Worm (Caenorhabditis elegans): ENCODE data around the gene fbxa-126.
A peak's percentile ranks its signal among the peaks of the same experiment; 100 is the strongest.

The fbxa-126 gene

DNA sequence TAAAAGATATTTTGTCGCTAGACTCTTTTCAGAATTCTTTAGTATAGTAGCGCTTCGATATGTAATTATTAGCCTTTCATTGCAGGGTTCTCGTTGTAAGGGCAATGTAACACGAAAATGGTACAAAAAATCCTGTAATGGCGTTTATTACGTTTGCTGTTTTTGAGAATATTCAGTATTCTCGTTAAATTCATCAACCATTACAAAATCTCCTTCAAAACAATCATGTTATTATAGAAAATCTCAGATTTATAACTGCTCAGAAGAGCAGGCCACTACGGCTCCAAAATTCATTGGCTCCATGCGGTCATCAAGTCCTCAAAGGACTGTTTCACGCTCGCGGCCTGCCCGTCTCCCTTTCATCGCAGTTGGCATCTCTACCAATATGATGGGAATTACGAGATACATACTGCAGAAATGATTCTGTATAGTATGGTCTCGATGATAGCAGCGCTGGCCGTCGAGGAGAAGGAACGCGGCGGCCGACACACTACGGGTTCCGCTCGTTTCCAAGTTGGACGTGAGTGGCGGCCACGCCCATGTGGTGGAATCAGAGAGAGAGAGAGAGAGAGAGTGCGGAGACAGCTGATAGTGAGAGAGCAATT, 5.2 kb upstream of the fbxa-126 start:
- TF ChIP-seq crh-2 (tag; optimal IDR thresholded peaks at IDR 0.05), result peak; percentile 62
- TF ChIP-seq blmp-1 (tag; optimal IDR thresholded peaks at IDR 0.05; ENCODE audit: insufficient read depth), result no peak
- no peak for TF ChIP-seq C34F6.9 (tag; optimal IDR thresholded peaks at IDR 0.05)
- TF ChIP-seq sma-3 (GFP tag; optimal IDR thresholded peaks at IDR 0.05), result peak; percentile 94
- TF ChIP-seq aly-2 (tag; optimal IDR thresholded peaks at IDR 0.05), result no peak
- peak; percentile 16 for TF ChIP-seq egl-27 (tag; optimal IDR thresholded peaks at IDR 0.05)
- peak; percentile 93 for TF ChIP-seq nhr-129 (tag; optimal IDR thresholded peaks at IDR 0.05)
- TF ChIP-seq lin-11 (tag; optimal IDR thresholded peaks at IDR 0.05), result no peak
- peak; percentile 48 for TF ChIP-seq Y55F3AM.14 (GFP tag; optimal IDR thresholded peaks at IDR 0.05)
- TF ChIP-seq ama-1 (optimal IDR thresholded peaks at IDR 0.05), result peak; percentile 81
- peak; percentile 66 for TF ChIP-seq nhr-21 (tag; optimal IDR thresholded peaks at IDR 0.05)
- no peak for TF ChIP-seq ZK546.5 (tag; optimal IDR thresholded peaks at IDR 0.05)
- TF ChIP-seq fos-1 (tag; optimal IDR thresholded peaks at IDR 0.05), result peak; percentile 73
- TF ChIP-seq mdl-1 (tag; optimal IDR thresholded peaks at IDR 0.05), result peak; percentile 49 to 71
- peak; percentile 91 for TF ChIP-seq sma-9 (GFP tag; optimal IDR thresholded peaks at IDR 0.05)
- no peak for TF ChIP-seq sma-9 (tag; optimal IDR thresholded peaks at IDR 0.05)
- TF ChIP-seq ztf-11 (tag; optimal IDR thresholded peaks at IDR 0.05), result no peak
- peak; percentile 71 for TF ChIP-seq lin-13 (GFP tag; optimal IDR thresholded peaks at IDR 0.05)
- peak; percentile 98 for TF ChIP-seq snpc-4 (tag; optimal IDR thresholded peaks at IDR 0.05)
- TF ChIP-seq ceh-16 (tag; optimal IDR thresholded peaks at IDR 0.05), result peak; percentile 69
- peak; percentile 76 for TF ChIP-seq gmeb-1 (tag; optimal IDR thresholded peaks at IDR 0.05)
- no peak for TF ChIP-seq ceh-82 (tag; optimal IDR thresholded peaks at IDR 0.05)
- peak; percentile 86 for TF ChIP-seq F13H6.1 (tag; optimal IDR thresholded peaks at IDR 0.05)
- TF ChIP-seq lsy-2 (tag; optimal IDR thresholded peaks at IDR 0.05), result peak in 1 of 2 experiments; percentile 40
- TF ChIP-seq zag-1 (tag; optimal IDR thresholded peaks at IDR 0.05), result no peak
- no peak for TF ChIP-seq nhr-12 (tag; optimal IDR thresholded peaks at IDR 0.05)
- no peak for TF ChIP-seq nhr-25 (tag; optimal IDR thresholded peaks at IDR 0.05)
- TF ChIP-seq nhr-10 (tag; optimal IDR thresholded peaks at IDR 0.05), result peak; percentile 45
- TF ChIP-seq elt-3 (tag; optimal IDR thresholded peaks at IDR 0.05), result no peak

DNA sequence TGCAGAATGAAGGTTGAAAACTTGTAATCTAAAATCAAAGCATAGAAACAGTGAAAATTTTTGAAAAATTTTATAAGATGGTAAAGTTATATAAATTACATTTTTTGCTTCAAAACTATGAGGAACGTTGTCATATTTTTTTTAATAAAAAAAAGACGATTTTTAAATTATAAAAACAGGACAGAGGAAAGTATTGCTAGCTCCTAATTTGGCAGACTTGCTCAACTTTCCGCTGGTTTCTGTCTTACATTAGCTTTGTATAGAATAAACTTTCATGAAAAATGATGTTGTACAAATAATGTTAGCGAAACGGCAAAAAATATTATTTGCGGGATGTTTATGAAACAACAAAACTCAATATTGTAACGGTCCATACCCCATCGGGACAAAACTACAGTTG, 4.7 kb upstream of the fbxa-126 start, which contains the start of gene fbxa-83:
Gene fbxa-83 (minus strand): TSS at position 101 of the 400 bp plus-strand sequence.
- TF ChIP-seq nhr-25 (tag; optimal IDR thresholded peaks at IDR 0.05), result no peak
- no peak for TF ChIP-seq unc-55 (GFP tag; optimal IDR thresholded peaks at IDR 0.05)
- TF ChIP-seq nhr-23 (tag; optimal IDR thresholded peaks at IDR 0.05), result no peak
- no peak for TF ChIP-seq egl-27 (tag; optimal IDR thresholded peaks at IDR 0.05)
- no peak for TF ChIP-seq skn-1 (tag; optimal IDR thresholded peaks at IDR 0.05)
- TF ChIP-seq Y55F3AM.14 (GFP tag; optimal IDR thresholded peaks at IDR 0.05), result no peak
- TF ChIP-seq snpc-4 (tag; optimal IDR thresholded peaks at IDR 0.05), result no peak

DNA sequence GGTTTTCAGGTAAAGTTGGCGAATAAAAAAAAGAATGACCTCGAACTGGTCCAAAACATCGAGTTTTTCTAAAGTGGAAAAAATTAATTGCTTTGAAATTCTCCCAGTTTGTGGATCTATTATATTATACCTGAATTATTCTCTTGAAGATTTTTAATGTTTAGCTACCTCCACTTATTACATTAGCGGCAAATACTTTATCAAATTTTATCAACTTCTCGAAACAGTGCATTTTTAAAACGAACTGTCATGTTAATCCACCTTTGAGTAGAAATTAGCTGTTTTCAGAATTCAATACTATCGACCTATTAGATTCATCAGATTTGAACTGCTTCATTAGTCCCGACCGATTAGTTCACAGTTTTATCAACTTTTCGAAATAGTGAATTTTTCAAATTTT, 3.5 kb downstream of the fbxa-126 start:
- TF ChIP-seq nhr-11 (tag; optimal IDR thresholded peaks at IDR 0.05) (no peak), R02D3.7 (tag; optimal IDR thresholded peaks at IDR 0.05) (no peak), C34F6.9 (tag; optimal IDR thresholded peaks at IDR 0.05) (no peak), Y55F3AM.14 (GFP tag; optimal IDR thresholded peaks at IDR 0.05) (no peak), crh-2 (tag; optimal IDR thresholded peaks at IDR 0.05) (no peak), lsy-2 (tag; optimal IDR thresholded peaks at IDR 0.05) (no peak), mbf-1 (tag; optimal IDR thresholded peaks at IDR 0.05) (no peak), dmd-4 (tag; optimal IDR thresholded peaks at IDR 0.05) (no peak), lin-13 (GFP tag; optimal IDR thresholded peaks at IDR 0.05) (no peak), nhr-23 (tag; optimal IDR thresholded peaks at IDR 0.05) (no peak), sma-3 (GFP tag; optimal IDR thresholded peaks at IDR 0.05) (no peak), egl-27 (tag; optimal IDR thresholded peaks at IDR 0.05) (no peak), aly-2 (tag; optimal IDR thresholded peaks at IDR 0.05) (no peak), nhr-129 (tag; optimal IDR thresholded peaks at IDR 0.05) (no peak), F13H6.1 (tag; optimal IDR thresholded peaks at IDR 0.05) (no peak), sma-9 (GFP tag; optimal IDR thresholded peaks at IDR 0.05) (no peak), sma-9 (tag; optimal IDR thresholded peaks at IDR 0.05) (no peak), unc-39 (tag; optimal IDR thresholded peaks at IDR 0.05) (no peak)

DNA sequence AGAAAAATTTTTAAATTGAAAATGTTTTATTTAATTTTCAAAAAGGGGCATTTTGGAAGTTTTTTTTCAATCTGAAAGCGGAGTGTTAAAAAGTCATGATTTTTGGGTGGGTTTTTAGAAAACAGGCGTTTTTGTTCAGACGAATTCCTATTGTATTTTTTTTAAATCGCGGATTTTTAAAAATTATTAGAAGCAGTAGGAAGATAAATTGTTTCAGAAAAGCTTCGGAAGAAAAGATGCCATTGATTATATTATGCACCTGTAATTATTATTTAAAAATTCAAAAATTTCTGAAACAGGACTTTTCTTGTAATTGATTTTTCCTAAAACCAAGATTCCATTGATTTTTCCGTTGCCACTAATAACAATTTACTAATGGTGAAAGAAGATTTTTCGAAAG, 15.7 kb downstream of the fbxa-126 start:
- TF ChIP-seq unc-39 (tag; optimal IDR thresholded peaks at IDR 0.05) (no peak), R02D3.7 (tag; optimal IDR thresholded peaks at IDR 0.05) (no peak), nhr-21 (tag; optimal IDR thresholded peaks at IDR 0.05) (no peak), egl-27 (tag; optimal IDR thresholded peaks at IDR 0.05) (no peak), F13H6.1 (tag; optimal IDR thresholded peaks at IDR 0.05) (no peak), ztf-1 (GFP tag; conservative IDR thresholded peaks at IDR 0.05) (no peak), alr-1 (tag; optimal IDR thresholded peaks at IDR 0.05) (no peak), unc-62 (GFP tag; optimal IDR thresholded peaks at IDR 0.05) (no peak), nhr-237 (tag; optimal IDR thresholded peaks at IDR 0.05) (no peak), lin-39 (tag; optimal IDR thresholded peaks at IDR 0.05) (no peak), sma-3 (GFP tag; optimal IDR thresholded peaks at IDR 0.05) (no peak), Y55F3AM.14 (GFP tag; optimal IDR thresholded peaks at IDR 0.05) (no peak), mdl-1 (tag; optimal IDR thresholded peaks at IDR 0.05) (no peak), nhr-77 (tag; optimal IDR thresholded peaks at IDR 0.05) (no peak), ztf-11 (tag; optimal IDR thresholded peaks at IDR 0.05) (no peak), lin-11 (tag; optimal IDR thresholded peaks at IDR 0.05) (no peak), aly-2 (tag; optimal IDR thresholded peaks at IDR 0.05) (no peak)

All from whole organism, L2 larva.